Fruit fly (Drosophila melanogaster): ENCODE results near the gene msd5.

DNA sequence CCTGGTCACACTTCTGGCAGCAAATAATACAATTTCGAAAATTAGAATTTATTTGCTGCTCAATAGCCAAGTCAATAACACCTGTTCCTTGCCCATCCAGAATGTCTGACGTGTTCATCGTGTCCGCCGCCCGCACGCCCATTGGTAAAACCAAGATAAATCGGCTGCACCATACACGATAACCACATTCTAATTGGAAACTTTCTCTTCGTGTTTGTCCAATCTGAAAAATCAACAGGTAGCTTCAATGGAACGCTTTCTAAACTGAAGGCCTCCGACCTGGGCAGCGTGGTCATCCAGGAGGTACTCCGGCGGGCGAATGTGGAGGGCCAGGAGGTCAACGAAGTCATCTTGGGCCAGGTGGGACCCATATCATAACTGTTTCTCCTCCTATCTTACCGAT lies 30.0 kb downstream of the msd5 start:
- no peak for TF ChIP-seq CG12605 (GFP tag; IDR thresholded peaks at IDR 0.05)
- no peak for TF ChIP-seq CG17806 (tag; optimal IDR thresholded peaks at IDR 0.05)
- TF ChIP-seq Pif1A (GFP tag; optimal IDR thresholded peaks at IDR 0.05), result no peak
- TF ChIP-seq CG34367 (tag; optimal IDR thresholded peaks at IDR 0.05), result no peak
- no peak for TF ChIP-seq gl (tag; optimal IDR thresholded peaks at IDR 0.05)
- TF ChIP-seq rn (GFP tag; IDR thresholded peaks at IDR 0.05), result no peak
- no peak for TF ChIP-seq CG15710 (tag; optimal IDR thresholded peaks at IDR 0.05)
- no peak for TF ChIP-seq CG9948 (tag; optimal IDR thresholded peaks at IDR 0.05)
- no peak for TF ChIP-seq CG32121 (GFP tag; IDR thresholded peaks at IDR 0.05)
- TF ChIP-seq CG14655 (GFP tag; optimal IDR thresholded peaks at IDR 0.05), result no peak
- no peak for TF ChIP-seq EcR (GFP tag; optimal IDR thresholded peaks at IDR 0.05)
- TF ChIP-seq CG13204 (GFP tag; optimal IDR thresholded peaks at IDR 0.05), result no peak
- no peak for TF ChIP-seq D1 (tag; optimal IDR thresholded peaks at IDR 0.05)
